Worm (Caenorhabditis elegans) whole organism, L4/young adult: ENCODE data around the gene C40A11.2.

Source experiments
- W03F9.2 ChIP-seq: fragments of 150-350 bp; optimal IDR thresholded peaks from 2 replicates; lab custom pipeline; 2014; ENCODE audit warnings: missing biosample characterization, missing genetic modification characterization
- him-1 ChIP-seq: sonication (generic microtip); optimal IDR thresholded peaks from 2 replicates; lab custom pipeline; 2016; ENCODE audit warnings: missing genotype, missing genetic modification reagents, missing genetic modification characterization, missing compliant biosample characterization

ce11 chrII:2109943-2110342 is 36.8 kb upstream of the C40A11.2 start, which contains the start of gene R52.5:
- TF ChIP-seq him-1 (no peak), W03F9.2 (tag; lab: Kevin White, UChicago) (no peak)
